Fruit fly (Drosophila melanogaster) whole organism, pupa: Measurements from ENCODE around the gene opa.

ENCODE experiments used
- CG10348 ChIP-seq: fragments of 200-800 bp; sonication (Bioruptor generic); IDR thresholded peaks from 2 replicates; pipeline ENCODE4 v1.3.6; 2022; ENCODE audit warnings: missing biosample characterization, missing genetic modification characterization
- CG12605 ChIP-seq: fragments of 200-800 bp; sonication (Bioruptor generic); IDR thresholded peaks from 2 replicates; pipeline ENCODE4 v1.3.6; 2022; ENCODE audit warnings: missing biosample characterization, missing genetic modification characterization
- CG13204 ChIP-seq: fragments of 200-800 bp; sonication (Bioruptor generic); optimal IDR thresholded peaks from 2 replicates; lab custom pipeline; 2018; ENCODE audit warnings: missing biosample characterization, mild to moderate bottlenecking, missing genetic modification characterization, moderate library complexity
- CG14655 ChIP-seq: fragments of 200-800 bp; sonication (Bioruptor generic); optimal IDR thresholded peaks from 3 replicates; lab custom pipeline; 2017; ENCODE audit warnings: mild to moderate bottlenecking, missing biosample characterization, missing genetic modification reagents, missing genetic modification characterization
- CG15710 ChIP-seq: fragments of 200-800 bp; sonication (Bioruptor generic); optimal IDR thresholded peaks from 2 replicates; lab custom pipeline; 2018; ENCODE audit warnings: missing biosample characterization, mild to moderate bottlenecking, missing genetic modification characterization, moderate library complexity
- CG17806 ChIP-seq: fragments of 200-800 bp; sonication (Bioruptor generic); optimal IDR thresholded peaks from 2 replicates; lab custom pipeline; 2018; ENCODE audit warnings: missing biosample characterization, mild to moderate bottlenecking, missing genetic modification characterization, moderate library complexity
- CG32121 ChIP-seq: fragments of 200-800 bp; sonication (Bioruptor generic); IDR thresholded peaks from 2 replicates; pipeline ENCODE4 v1.3.6; 2022; ENCODE audit warnings: missing biosample characterization, missing genetic modification characterization
- CG34367 ChIP-seq: fragments of 200-800 bp; sonication (Bioruptor generic); optimal IDR thresholded peaks from 2 replicates; lab custom pipeline; 2018; ENCODE audit warnings: missing biosample characterization, mild to moderate bottlenecking, missing genetic modification characterization
- CG4496 ChIP-seq: fragments of 200-800 bp; sonication (Bioruptor generic); IDR thresholded peaks from 3 replicates; pipeline ENCODE4 v1.3.6; 2022; ENCODE audit warnings: missing biosample characterization, missing genetic modification characterization
- CG8159 ChIP-seq: fragments of 200-800 bp; sonication (Bioruptor generic); optimal IDR thresholded peaks from 3 replicates; lab custom pipeline; 2018; ENCODE audit warnings: missing biosample characterization, mild to moderate bottlenecking, missing genetic modification characterization, moderate library complexity
- CG8301 ChIP-seq: fragments of 200-800 bp; sonication (Bioruptor generic); optimal IDR thresholded peaks from 2 replicates; lab custom pipeline; 2018; ENCODE audit warnings: missing biosample characterization, mild to moderate bottlenecking, missing genetic modification characterization
- CG9948 ChIP-seq: fragments of 200-800 bp; sonication (Bioruptor generic); optimal IDR thresholded peaks from 2 replicates; lab custom pipeline; 2018; ENCODE audit warnings: missing biosample characterization, mild to moderate bottlenecking, missing genetic modification characterization, moderate library complexity
- D1 ChIP-seq: fragments of 200-800 bp; sonication (Bioruptor generic); optimal IDR thresholded peaks from 2 replicates; lab custom pipeline; 2018; ENCODE audit warnings: missing biosample characterization, mild to moderate bottlenecking, missing genetic modification characterization, moderate library complexity
- EcR ChIP-seq: fragments of 200-800 bp; sonication (Bioruptor generic); optimal IDR thresholded peaks from 3 replicates; lab custom pipeline; 2019; ENCODE audit warnings: missing biosample characterization, missing genetic modification characterization, mild to moderate bottlenecking, moderate library complexity, missing genetic modification reagents
- Ets98B ChIP-seq: fragments of 200-800 bp; sonication (Bioruptor generic); IDR thresholded peaks from 2 replicates; pipeline ENCODE4 v1.3.6; 2022; ENCODE audit warnings: missing biosample characterization, missing genetic modification characterization
- Pif1A ChIP-seq: fragments of 200-800 bp; sonication (Bioruptor generic); optimal IDR thresholded peaks from 3 replicates; lab custom pipeline; 2016; ENCODE audit warnings: missing biosample characterization, missing genetic modification characterization
- Pif1B ChIP-seq: fragments of 200-800 bp; sonication (Bioruptor generic); optimal IDR thresholded peaks from 3 replicates; lab custom pipeline; 2016; ENCODE audit warnings: missing biosample characterization, missing genetic modification characterization
- Snoo ChIP-seq: fragments of 200-800 bp; sonication (Bioruptor generic); optimal IDR thresholded peaks from 3 replicates; lab custom pipeline; 2017; ENCODE audit warnings: missing biosample characterization, mild to moderate bottlenecking, missing genetic modification characterization, inconsistent platforms
- fd96Ca ChIP-seq: fragments of 200-800 bp; sonication (Bioruptor generic); IDR thresholded peaks from 3 replicates; pipeline ENCODE4 v1.3.6; 2022; ENCODE audit warnings: missing biosample characterization, missing genetic modification characterization
- gl ChIP-seq: fragments of 200-800 bp; sonication (Bioruptor generic); optimal IDR thresholded peaks from 2 replicates; lab custom pipeline; 2018; ENCODE audit warnings: missing biosample characterization, mild to moderate bottlenecking, missing genetic modification characterization
- rn ChIP-seq: fragments of 200-800 bp; sonication (Bioruptor generic); IDR thresholded peaks from 2 replicates; pipeline ENCODE4 v1.3.6; 2022; ENCODE audit warnings: missing biosample characterization, missing genetic modification characterization

opa gene

dm6 chr3R:4861144-4861543, 8.5 kb downstream of the opa start:
- TF ChIP-seq CG17806 = no peak

dm6 chr3R:4863825-4864224, 11.2 kb downstream of the opa start:
- TF ChIP-seq CG13204 (GFP tag; lab: Kevin White, UChicago) (no peak), CG9948 (tag; lab: Kevin White, UChicago) (no peak), CG17806 (no peak), Pif1A (GFP tag; lab: Kevin White, UChicago) (no peak), CG4496 (GFP tag; lab: Robert Waterston, UW) (no peak), Ets98B (no peak), CG8301 (tag; lab: Kevin White, UChicago) (no peak), D1 (tag; lab: Kevin White, UChicago) (no peak), CG15710 (tag; lab: Kevin White, UChicago) (no peak), EcR (GFP tag; lab: Kevin White, UChicago) (no peak), CG8159 (tag; lab: Kevin White, UChicago) (no peak), CG14655 (GFP tag; lab: Kevin White, UChicago) (no peak), Snoo (tag; lab: Kevin White, UChicago) (no peak), CG12605 (GFP tag; lab: Robert Waterston, UW) (no peak), gl (tag; lab: Kevin White, UChicago) (no peak)

- TF ChIP-seq gl (tag; lab: Kevin White, UChicago) (no peak), EcR (GFP tag; lab: Kevin White, UChicago) (no peak), Pif1B (GFP tag; lab: Kevin White, UChicago) (no peak), CG12605 (GFP tag; lab: Robert Waterston, UW) (no peak), CG10348 (no peak), CG8301 (tag; lab: Kevin White, UChicago) (no peak), Snoo (tag; lab: Kevin White, UChicago) (no peak), CG17806 (no peak), CG9948 (tag; lab: Kevin White, UChicago) (no peak), CG15710 (tag; lab: Kevin White, UChicago) (no peak), Ets98B (no peak), CG13204 (GFP tag; lab: Kevin White, UChicago) (no peak), Pif1A (GFP tag; lab: Kevin White, UChicago) (no peak), CG8159 (tag; lab: Kevin White, UChicago) (no peak)
Observed at dm6 chr3R:4864901-4865601, 12.4 kb downstream of the opa start.

dm6 chr3R:4866073-4866472, 13.5 kb downstream of the opa start:
- TF ChIP-seq Pif1A (GFP tag; lab: Kevin White, UChicago) (no peak), CG9948 (tag; lab: Kevin White, UChicago) (no peak), CG32121 (no peak)

- TF ChIP-seq CG34367 (no peak), Pif1B (GFP tag; lab: Kevin White, UChicago) (no peak), CG15710 (tag; lab: Kevin White, UChicago) (no peak), gl (tag; lab: Kevin White, UChicago) (no peak), Pif1A (GFP tag; lab: Kevin White, UChicago) (no peak), CG12605 (GFP tag; lab: Robert Waterston, UW) (no peak), D1 (tag; lab: Kevin White, UChicago) (no peak), CG8159 (tag; lab: Kevin White, UChicago) (no peak), CG9948 (tag; lab: Kevin White, UChicago) (no peak)
Observed at dm6 chr3R:4866916-4867315, 14.3 kb downstream of the opa start.

dm6 chr3R:4868663-4869225, 16.1 kb downstream of the opa start:
- TF ChIP-seq CG13204 (GFP tag; lab: Kevin White, UChicago) (no peak), fd96Ca (GFP tag; lab: Robert Waterston, UW) (no peak), Pif1A (GFP tag; lab: Kevin White, UChicago) (no peak), Pif1B (GFP tag; lab: Kevin White, UChicago) (no peak), Snoo (tag; lab: Kevin White, UChicago) (no peak), CG34367 (no peak), CG10348 (no peak), gl (tag; lab: Kevin White, UChicago) (no peak), EcR (GFP tag; lab: Kevin White, UChicago) (no peak), rn (GFP tag; lab: Robert Waterston, UW) (no peak), CG32121 (no peak)

dm6 chr3R:4873756-4874155, 21.1 kb downstream of the opa start:
- TF ChIP-seq Pif1A (GFP tag; lab: Kevin White, UChicago) (peak; percentile 49), CG8301 (tag; lab: Kevin White, UChicago) (peak; percentile 22), CG12605 (GFP tag; lab: Robert Waterston, UW) (no peak), CG10348 (no peak), CG9948 (tag; lab: Kevin White, UChicago) (peak; percentile 67), D1 (tag; lab: Kevin White, UChicago) (no peak), CG32121 (no peak), CG15710 (tag; lab: Kevin White, UChicago) (peak; percentile 53), CG8159 (tag; lab: Kevin White, UChicago) (peak; percentile 71), gl (tag; lab: Kevin White, UChicago) (peak; percentile 48), Ets98B (no peak), Snoo (tag; lab: Kevin White, UChicago) (peak; percentile 52), Pif1B (GFP tag; lab: Kevin White, UChicago) (peak; percentile 17), fd96Ca (GFP tag; lab: Robert Waterston, UW) (peak; percentile 30; the same call in 1 of the 3 replicates), CG17806 (peak; percentile 71), CG13204 (GFP tag; lab: Kevin White, UChicago) (no peak), CG14655 (GFP tag; lab: Kevin White, UChicago) (peak; percentile 55), CG34367 (peak; percentile 65), EcR (GFP tag; lab: Kevin White, UChicago) (no peak), CG4496 (GFP tag; lab: Robert Waterston, UW) (no peak), rn (GFP tag; lab: Robert Waterston, UW) (no peak)
